Fruit fly (Drosophila melanogaster) whole organism: ENCODE data around the gene CG32365.

Experiments used
- CG8478 ChIP-seq: fragments of >200 bp; optimal IDR thresholded peaks from 2 replicates; lab custom pipeline; 2018; ENCODE audit warnings: inconsistent platforms
- Dll ChIP-seq: fragments of >200 bp; optimal IDR thresholded peaks from 2 replicates; lab custom pipeline; 2017
- pan ChIP-seq: fragments of >200 bp; optimal IDR thresholded peaks from 2 replicates; lab custom pipeline; 2017
- psq ChIP-seq: fragments of >200 bp; optimal IDR thresholded peaks from 2 replicates; lab custom pipeline; 2017
- usp ChIP-seq: fragments of >200 bp; optimal IDR thresholded peaks from 2 replicates; lab custom pipeline; 2017; ENCODE audit warnings: missing biosample characterization, missing genetic modification characterization, mixed read lengths

DNA sequence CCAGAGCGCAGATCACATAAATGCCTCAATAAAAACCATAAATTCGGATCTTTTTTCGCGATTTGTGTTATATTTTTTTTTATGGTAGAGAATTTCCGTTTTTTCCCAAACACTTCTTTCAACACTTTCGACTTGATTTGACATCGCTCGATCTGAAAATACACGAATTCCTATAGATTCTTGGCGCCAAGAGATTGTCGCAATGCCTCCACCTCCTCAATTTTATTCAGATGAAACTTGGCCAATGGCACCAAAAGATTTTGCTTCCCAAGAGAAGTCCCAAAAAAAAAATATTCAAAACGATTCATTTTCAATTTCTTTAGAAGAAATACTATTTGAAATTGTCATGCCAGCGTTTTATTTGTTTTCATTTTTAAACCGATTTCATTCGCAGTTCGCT, 35.7 kb downstream of the CG32365 start:
- TF ChIP-seq usp (GFP tag; lab: Kevin White, UChicago) = no peak
- no peak for TF ChIP-seq CG8478 (lab: Kevin White, UChicago)
- TF ChIP-seq psq (lab: Kevin White, UChicago) = no peak
- TF ChIP-seq pan (lab: Kevin White, UChicago) = no peak
- no peak for TF ChIP-seq Dll (lab: Kevin White, UChicago)
